Fruit fly (Drosophila melanogaster): Measurements from ENCODE around the gene CkIIalpha-i1.

The CkIIalpha-i1 gene

dm6 chr3L:15826347-15826984 lies 9.7 kb downstream of the CkIIalpha-i1 start, which contains the start of the genes DCP2 and dbo (continued):
- 0 out of 2 replicates have a peak, but pooled peaks have one; percentile 0 for TF ChIP-seq CG1024 (GFP tag; IDR thresholded peaks at IDR 0.05)
- TF ChIP-seq GATAe (GFP tag; conservative IDR thresholded peaks at IDR 0.05) = no peak
- TF ChIP-seq CG14965 (GFP tag; optimal IDR thresholded peaks at IDR 0.05; ENCODE audit: borderline replicate concordance) = no peak
- no peak for TF ChIP-seq NC2α (GFP tag; optimal IDR thresholded peaks at IDR 0.05)
- TF ChIP-seq Bteb2 (GFP tag; optimal IDR thresholded peaks at IDR 0.05) = peak; percentile 4
- no peak for TF ChIP-seq CG6683 (GFP tag; optimal IDR thresholded peaks at IDR 0.05)
- TF ChIP-seq dpn (GFP tag; optimal IDR thresholded peaks at IDR 0.05) = peak; percentile 47 to 54
- no peak for TF ChIP-seq repo (GFP tag; optimal IDR thresholded peaks at IDR 0.05)
- no peak for TF ChIP-seq Lpt (GFP tag; optimal IDR thresholded peaks at IDR 0.05)
- TF ChIP-seq pita (GFP tag; optimal IDR thresholded peaks at IDR 0.05) = no peak
- peak; percentile 36 for TF ChIP-seq Fer1 (GFP tag; optimal IDR thresholded peaks at IDR 0.05)
- TF ChIP-seq CG10267 (tag; optimal IDR thresholded peaks at IDR 0.05) = peak; percentile 61
- TF ChIP-seq Meics (GFP tag; optimal IDR thresholded peaks at IDR 0.05) = peak; percentile 73
- no peak for TF ChIP-seq CG11560 (tag; IDR thresholded peaks at IDR 0.05)
- peak; percentile 43 for TF ChIP-seq Hsf (GFP tag; optimal IDR thresholded peaks at IDR 0.05)
- TF ChIP-seq ro (GFP tag; IDR thresholded peaks at IDR 0.05) = no peak
- TF ChIP-seq kni (GFP tag; optimal IDR thresholded peaks at IDR 0.05) = no peak
- TF ChIP-seq Doc3 (GFP tag; IDR thresholded peaks at IDR 0.05; ENCODE audit: partially characterized antibody) = peak; percentile 82
- TF ChIP-seq NC2β (GFP tag; optimal IDR thresholded peaks at IDR 0.05) = no peak
- no peak for TF ChIP-seq da (GFP tag; optimal IDR thresholded peaks at IDR 0.05)
- peak; percentile 86 for TF ChIP-seq Bgb (GFP tag; IDR thresholded peaks at IDR 0.05; ENCODE audit: partially characterized antibody)
- no peak for TF ChIP-seq pnt (GFP tag; optimal IDR thresholded peaks at IDR 0.05)
- TF ChIP-seq gfzf (GFP tag; optimal IDR thresholded peaks at IDR 0.05) = peak; percentile 58
- TF ChIP-seq abd-A (tag; optimal IDR thresholded peaks at IDR 0.05) = no peak
- peak; percentile 63 for TF ChIP-seq CG4424 (GFP tag; optimal IDR thresholded peaks at IDR 0.05)
- peak; percentile 66 for TF ChIP-seq CG42726 (GFP tag; IDR thresholded peaks at IDR 0.05; ENCODE audit: partially characterized antibody)
- TF ChIP-seq CG3726 (GFP tag; IDR thresholded peaks at IDR 0.05) = no peak
- peak; percentile 48 for TF ChIP-seq tx (GFP tag; optimal IDR thresholded peaks at IDR 0.05)
- TF ChIP-seq chif (GFP tag; optimal IDR thresholded peaks at IDR 0.05) = peak in 1 of 2 experiments; percentile 54
- peak; percentile 6 for TF ChIP-seq CG7271 (tag; optimal IDR thresholded peaks at IDR 0.05)
- no peak for TF ChIP-seq CG3407 (GFP tag; optimal IDR thresholded peaks at IDR 0.05)
- peak; percentile 82 for TF ChIP-seq CG34224 (GFP tag; IDR thresholded peaks at IDR 0.05; ENCODE audit: partially characterized antibody)
- TF ChIP-seq mld (GFP tag; IDR thresholded peaks at IDR 0.05; ENCODE audit: partially characterized antibody) = peak; percentile 77; the same call in 2 of the 3 replicates
- TF ChIP-seq CG14710 (tag; optimal IDR thresholded peaks at IDR 0.05) = peak; percentile 81
- peak; percentile 71 for TF ChIP-seq CG10543 (GFP tag; optimal IDR thresholded peaks at IDR 0.05)
- TF ChIP-seq chinmo (GFP tag; IDR thresholded peaks at IDR 0.05; ENCODE audit: partially characterized antibody) = 0 out of 4 replicates have a peak, but pooled peaks have one; percentile 56
- TF ChIP-seq CG2712 (tag; optimal IDR thresholded peaks at IDR 0.05) = peak; percentile 76
- no peak for TF ChIP-seq peb (GFP tag; IDR thresholded peaks at IDR 0.05)
- TF ChIP-seq crc (GFP tag; optimal IDR thresholded peaks at IDR 0.05) = no peak
- no peak for TF ChIP-seq Hmx (GFP tag; optimal IDR thresholded peaks at IDR 0.05)
- TF ChIP-seq HHEX (GFP tag; optimal IDR thresholded peaks at IDR 0.05) = peak; percentile 61
- no peak for TF ChIP-seq Aef1 (GFP tag; IDR thresholded peaks at IDR 0.05)
- no peak for TF ChIP-seq lov (optimal IDR thresholded peaks at IDR 0.05)
- TF ChIP-seq lov (GFP tag; IDR thresholded peaks at IDR 0.05) = no peak
- TF ChIP-seq CG10462 (GFP tag; optimal IDR thresholded peaks at IDR 0.05) = no peak
- no peak for TF ChIP-seq CG3065 (GFP tag; optimal IDR thresholded peaks at IDR 0.05)
- TF ChIP-seq CG8089 (GFP tag; optimal IDR thresholded peaks at IDR 0.05) = peak; percentile 3
- TF ChIP-seq luna (GFP tag; optimal IDR thresholded peaks at IDR 0.05) = no peak
- peak; percentile 89 for TF ChIP-seq knrl (GFP tag; IDR thresholded peaks at IDR 0.05; ENCODE audit: partially characterized antibody)
- no peak for TF ChIP-seq Adf1 (GFP tag; IDR thresholded peaks at IDR 0.05)
